Fruit fly (Drosophila melanogaster) whole organism, embryonic: ENCODE measurements around the gene CG8149.
A peak's percentile ranks its signal among the peaks of the same experiment; 100 is the strongest.

ENCODE experiments used
- C15 ChIP-seq: fragments of 200-800 bp; sonication (Bioruptor generic); IDR thresholded peaks from 3 replicates; pipeline ENCODE4 v1.3.6; 2022; ENCODE audit warnings: missing biosample characterization, missing genetic modification characterization
- CG10147 ChIP-seq: fragments of 200-800 bp; sonication (Bioruptor generic); optimal IDR thresholded peaks from 2 replicates; lab custom pipeline; 2019; ENCODE audit warnings: missing biosample characterization, mild to moderate bottlenecking, missing genetic modification characterization, moderate library complexity
- CG10209 ChIP-seq: fragments of 200-800 bp; sonication (Bioruptor generic); optimal IDR thresholded peaks from 3 replicates; lab custom pipeline; 2017; ENCODE audit warnings: missing biosample characterization, mild to moderate bottlenecking, missing genetic modification characterization, missing genetic modification reagents
- CG10431 ChIP-seq: fragments of 200-800 bp; sonication (Bioruptor generic); optimal IDR thresholded peaks from 3 replicates; lab custom pipeline; 2018; ENCODE audit warnings: missing biosample characterization, mild to moderate bottlenecking, missing genetic modification characterization
- CG10959 ChIP-seq: fragments of 200-800 bp; sonication (Bioruptor generic); IDR thresholded peaks from 2 replicates; pipeline ENCODE4 v1.3.6; 2022; ENCODE audit warnings: missing biosample characterization, missing genetic modification characterization
- CG12219 ChIP-seq: fragments of 200-800 bp; sonication (Bioruptor generic); optimal IDR thresholded peaks from 3 replicates; lab custom pipeline; 2018; ENCODE audit warnings: missing biosample characterization, mild to moderate bottlenecking, missing genetic modification characterization
- CG14860 ChIP-seq: fragments of 200-800 bp; sonication (Bioruptor generic); IDR thresholded peaks from 3 replicates; pipeline ENCODE4 v1.3.6; 2022; ENCODE audit warnings: missing biosample characterization, missing genetic modification characterization; ENCODE audit not compliant: partially characterized antibody
- CG1647 ChIP-seq: fragments of 200-800 bp; sonication (Bioruptor generic); optimal IDR thresholded peaks from 3 replicates; lab custom pipeline; 2016; ENCODE audit warnings: missing biosample characterization, missing genetic modification characterization
- CG17385 ChIP-seq: fragments of 200-800 bp; sonication (Bioruptor generic); optimal IDR thresholded peaks from 3 replicates; lab custom pipeline; 2018; ENCODE audit warnings: missing biosample characterization, mild to moderate bottlenecking, missing genetic modification characterization
- CG1832 ChIP-seq: fragments of 200-800 bp; sonication (Bioruptor generic); optimal IDR thresholded peaks from 2 replicates; lab custom pipeline; 2017; ENCODE audit warnings: missing biosample characterization, mild to moderate bottlenecking, missing genetic modification characterization, inconsistent platforms
- CG18764 ChIP-seq: fragments of 200-800 bp; sonication (Bioruptor generic); optimal IDR thresholded peaks from 3 replicates; lab custom pipeline; 2016; ENCODE audit warnings: missing biosample characterization, missing genetic modification characterization
- CG30431 ChIP-seq: fragments of 200-800 bp; sonication (Bioruptor generic); optimal IDR thresholded peaks from 2 replicates; lab custom pipeline; 2017; ENCODE audit warnings: missing biosample characterization, missing genetic modification characterization
- CG3163 ChIP-seq: fragments of 200-800 bp; sonication (Bioruptor generic); optimal IDR thresholded peaks from 3 replicates; lab custom pipeline; 2016; ENCODE audit warnings: missing biosample characterization, missing genetic modification characterization
- CG42726 ChIP-seq: fragments of 200-800 bp; sonication (Bioruptor generic); IDR thresholded peaks from 2 replicates; pipeline ENCODE4 v1.3.6; 2022; ENCODE audit warnings: missing biosample characterization, missing genetic modification characterization; ENCODE audit not compliant: partially characterized antibody
- CG8290 ChIP-seq, 3 experiments: fragments of 200-800 bp; sonication (Bioruptor generic); optimal IDR thresholded peaks; 2 replicates each; lab custom pipeline; 2016 to 2019; ENCODE audit warnings: missing biosample characterization in 3 of 3, missing genetic modification characterization in 3 of 3, mild to moderate bottlenecking in 2 of 3, moderate library complexity in 1 of 3
- CG8359 ChIP-seq: fragments of 200-800 bp; sonication (Bioruptor generic); optimal IDR thresholded peaks from 2 replicates; lab custom pipeline; 2017; ENCODE audit warnings: missing biosample characterization, mild to moderate bottlenecking, missing genetic modification characterization, borderline replicate concordance
- CG8765 ChIP-seq: fragments of 200-800 bp; sonication (Bioruptor generic); IDR thresholded peaks from 2 replicates; pipeline ENCODE4 v1.3.6; 2022; ENCODE audit warnings: missing biosample characterization, missing genetic modification characterization
- CHES-1-like ChIP-seq: fragments of 200-800 bp; sonication (Bioruptor generic); optimal IDR thresholded peaks from 2 replicates; lab custom pipeline; 2016; ENCODE audit warnings: missing biosample characterization, missing genetic modification characterization
- Camta ChIP-seq: fragments of 200-800 bp; sonication (Bioruptor generic); optimal IDR thresholded peaks from 2 replicates; lab custom pipeline; 2016; ENCODE audit warnings: missing biosample characterization, missing genetic modification characterization
- Eip74EF ChIP-seq, 2 experiments: fragments of 200-800 bp in 1 of 2; fragments of >200 bp in 1 of 2; sonication (Bioruptor generic) in 1 of 2; optimal IDR thresholded peaks; 2 replicates each; lab custom pipeline; 2017 to 2019; ENCODE audit warnings: missing biosample characterization in 2 of 2, missing genetic modification characterization in 2 of 2, mild to moderate bottlenecking in 1 of 2, moderate library complexity in 1 of 2
- Fer2 ChIP-seq: fragments of 200-800 bp; sonication (Bioruptor generic); optimal IDR thresholded peaks from 2 replicates; lab custom pipeline; 2018; ENCODE audit warnings: missing biosample characterization, mild to moderate bottlenecking, missing genetic modification characterization, moderate library complexity
- Hr3 ChIP-seq: fragments of 200-800 bp; sonication (Bioruptor generic); optimal IDR thresholded peaks from 3 replicates; lab custom pipeline; 2016; ENCODE audit warnings: missing biosample characterization, missing genetic modification characterization
- NC2α ChIP-seq: fragments of 200-800 bp; sonication (Bioruptor generic); optimal IDR thresholded peaks from 2 replicates; lab custom pipeline; 2016; ENCODE audit warnings: missing biosample characterization, missing genetic modification characterization
- Rfx ChIP-seq: fragments of 200-800 bp; sonication (Bioruptor generic); IDR thresholded peaks from 2 replicates; pipeline ENCODE4 v1.3.6; 2022; ENCODE audit warnings: missing biosample characterization, missing genetic modification characterization
- al ChIP-seq: fragments of 200-800 bp; sonication (Bioruptor generic); IDR thresholded peaks from 2 replicates; pipeline ENCODE4 v1.3.6; 2022; ENCODE audit warnings: missing biosample characterization, missing genetic modification characterization
- cas ChIP-seq: fragments of 200-800 bp; sonication (Bioruptor generic); IDR thresholded peaks from 2 replicates; pipeline ENCODE4 v1.3.6; 2022; ENCODE audit warnings: missing biosample characterization, missing genetic modification characterization
- chm ChIP-seq: fragments of 200-800 bp; sonication (Bioruptor generic); IDR thresholded peaks from 2 replicates; pipeline ENCODE4 v1.3.6; 2022; ENCODE audit warnings: missing biosample characterization, missing genetic modification characterization
- da ChIP-seq: fragments of 200-800 bp; sonication (Bioruptor generic); optimal IDR thresholded peaks from 2 replicates; lab custom pipeline; 2016; ENCODE audit warnings: missing biosample characterization, missing genetic modification characterization
- dan ChIP-seq: fragments of 200-800 bp; sonication (Bioruptor generic); IDR thresholded peaks from 2 replicates; pipeline ENCODE4 v1.3.6; 2022; ENCODE audit warnings: missing biosample characterization, missing genetic modification characterization
- dati ChIP-seq: fragments of 200-800 bp; sonication (Bioruptor generic); IDR thresholded peaks from 2 replicates; pipeline ENCODE4 v1.3.6; 2022; ENCODE audit warnings: missing biosample characterization, missing genetic modification characterization
- disco-r ChIP-seq: fragments of 200-800 bp; sonication (Bioruptor generic); optimal IDR thresholded peaks from 2 replicates; lab custom pipeline; 2016; ENCODE audit warnings: missing biosample characterization, missing genetic modification characterization
- fd64A ChIP-seq: fragments of 200-800 bp; sonication (Bioruptor generic); optimal IDR thresholded peaks from 3 replicates; lab custom pipeline; 2018; ENCODE audit warnings: missing biosample characterization, mild to moderate bottlenecking, missing genetic modification characterization
- gsb-n ChIP-seq: fragments of 200-800 bp; sonication (Bioruptor generic); optimal IDR thresholded peaks from 3 replicates; lab custom pipeline; 2018; ENCODE audit warnings: missing biosample characterization, mild to moderate bottlenecking, missing genetic modification characterization
- h ChIP-seq: fragments of >200 bp; optimal IDR thresholded peaks from 2 replicates; lab custom pipeline; 2017
- hb ChIP-seq: fragments of 200-800 bp; sonication (Bioruptor generic); IDR thresholded peaks from 3 replicates; pipeline ENCODE4 v1.3.6; 2022; ENCODE audit warnings: missing biosample characterization, missing genetic modification characterization; ENCODE audit not compliant: partially characterized antibody
- her ChIP-seq: fragments of 200-800 bp; sonication (Bioruptor generic); optimal IDR thresholded peaks from 2 replicates; lab custom pipeline; 2016; ENCODE audit warnings: missing biosample characterization, missing genetic modification characterization
- lbe ChIP-seq: fragments of 200-800 bp; sonication (Bioruptor generic); optimal IDR thresholded peaks from 2 replicates; lab custom pipeline; 2016; ENCODE audit warnings: missing biosample characterization, mild to moderate bottlenecking, missing genetic modification characterization
- pb ChIP-seq: fragments of 200-800 bp; sonication (Bioruptor generic); optimal IDR thresholded peaks from 3 replicates; lab custom pipeline; 2016; ENCODE audit warnings: missing biosample characterization, missing genetic modification characterization
- phol ChIP-seq: fragments of 200-800 bp; sonication (Bioruptor generic); optimal IDR thresholded peaks from 3 replicates; lab custom pipeline; 2018; ENCODE audit warnings: missing biosample characterization, mild to moderate bottlenecking, missing genetic modification characterization, moderate library complexity
- pita ChIP-seq: fragments of 200-800 bp; sonication (Bioruptor generic); optimal IDR thresholded peaks from 2 replicates; lab custom pipeline; 2017; ENCODE audit warnings: missing biosample characterization, mild to moderate bottlenecking, missing genetic modification characterization
- repo ChIP-seq: fragments of 200-800 bp; sonication (Bioruptor generic); optimal IDR thresholded peaks from 2 replicates; lab custom pipeline; 2016; ENCODE audit warnings: missing biosample characterization, missing genetic modification characterization
- sd ChIP-seq: fragments of 200-800 bp; sonication (Bioruptor generic); optimal IDR thresholded peaks from 3 replicates; lab custom pipeline; 2018; ENCODE audit warnings: missing biosample characterization, mild to moderate bottlenecking, missing genetic modification characterization, moderate library complexity
- sens ChIP-seq: fragments of 200-800 bp; sonication (Bioruptor generic); peaks from one replicate; lab custom pipeline; 2016; ENCODE audit warnings: missing biosample characterization, missing genetic modification characterization
- shn ChIP-seq: fragments of 200-800 bp; sonication (Bioruptor generic); optimal IDR thresholded peaks from 3 replicates; lab custom pipeline; 2016; ENCODE audit warnings: missing biosample characterization, missing genetic modification characterization
- slbo ChIP-seq: fragments of 200-800 bp; sonication (Bioruptor generic); IDR thresholded peaks from 2 replicates; pipeline ENCODE4 v1.3.6; 2022; ENCODE audit warnings: missing biosample characterization, missing genetic modification characterization
- slou ChIP-seq: fragments of 200-800 bp; sonication (Bioruptor generic); optimal IDR thresholded peaks from 3 replicates; lab custom pipeline; 2016; ENCODE audit warnings: missing biosample characterization, missing genetic modification characterization
- sna ChIP-seq: fragments of 200-800 bp; sonication (Bioruptor generic); IDR thresholded peaks from 2 replicates; pipeline ENCODE4 v1.3.6; 2022; ENCODE audit warnings: missing biosample characterization, missing genetic modification characterization; ENCODE audit not compliant: partially characterized antibody
- sob ChIP-seq: fragments of 200-800 bp; sonication (Bioruptor generic); IDR thresholded peaks from 2 replicates; pipeline ENCODE4 v1.3.6; 2022; ENCODE audit warnings: missing biosample characterization, missing genetic modification characterization
- sug ChIP-seq: fragments of 200-800 bp; optimal IDR thresholded peaks from 2 replicates; lab custom pipeline; 2019; ENCODE audit warnings: missing biosample characterization, mild to moderate bottlenecking, missing genetic modification characterization, moderate library complexity
- tap ChIP-seq: fragments of 200-800 bp; optimal IDR thresholded peaks from 3 replicates; lab custom pipeline; 2019; ENCODE audit warnings: missing biosample characterization, mild to moderate bottlenecking, missing genetic modification characterization, moderate library complexity
- vvl ChIP-seq: fragments of 200-800 bp; sonication (Bioruptor generic); IDR thresholded peaks from 2 replicates; pipeline ENCODE4 v1.3.6; 2022; ENCODE audit warnings: missing biosample characterization, missing genetic modification characterization

Gene CG8149

dm6 chr3R:9515860-9516344, 11.4 kb downstream of the CG8149 start, which contains the start of the genes mRpL47, CG8176 and Kdm3 (continued):
- TF ChIP-seq NC2α (GFP tag; lab: Kevin White, UChicago) (peak; percentile 32), CG14860 (no peak), vvl (GFP tag; lab: Robert Waterston, UW) (no peak), pb (peak; percentile 33), CG10959 (GFP tag; lab: Robert Waterston, UW) (no peak), Fer2 (peak; percentile 10), dan (GFP tag; lab: Robert Waterston, UW) (no peak), h (lab: Kevin White, UChicago) (no peak), CG17385 (peak; percentile 13), CG42726 (GFP tag; lab: Robert Waterston, UW) (no peak), fd64A (GFP tag; lab: Kevin White, UChicago) (no peak), Hr3 (GFP tag; lab: Kevin White, UChicago) (peak; percentile 48), CG8765 (GFP tag; lab: Robert Waterston, UW) (no peak), hb (GFP tag; lab: Robert Waterston, UW) (no peak), Eip74EF (GFP tag; optimal IDR thresholded peaks at IDR 0.05; lab: Kevin White, UChicago) (no peak), C15 (no peak), dati (no peak), cas (no peak), al (GFP tag; lab: Robert Waterston, UW) (no peak), disco-r (GFP tag; lab: Kevin White, UChicago) (peak; percentile 15), shn (GFP tag; lab: Kevin White, UChicago) (peak; percentile 79), CG18764 (GFP tag; lab: Kevin White, UChicago) (peak; percentile 55), Camta (GFP tag; lab: Kevin White, UChicago) (peak; percentile 23), CG10147 (GFP tag; lab: Kevin White, UChicago) (peak; percentile 47), CG30431 (peak; percentile 19), CG10209 (peak; percentile 15), CG8290 (GFP tag; optimal IDR thresholded peaks at IDR 0.05; lab: Kevin White, UChicago) (no peak), CG8290 (tag; optimal IDR thresholded peaks at IDR 0.05; lab: Kevin White, UChicago) (peak in 1 of 2 experiments; percentile 95), sna (no peak), CG10431 (GFP tag; lab: Kevin White, UChicago) (no peak), CG3163 (peak; percentile 61), repo (GFP tag; lab: Kevin White, UChicago) (peak; percentile 80), tap (tag; lab: Kevin White, UChicago) (peak; percentile 24), da (GFP tag; lab: Kevin White, UChicago) (peak; percentile 16), sob (GFP tag; lab: Robert Waterston, UW) (no peak), CHES-1-like (GFP tag; lab: Kevin White, UChicago) (peak; percentile 91), slou (GFP tag; lab: Kevin White, UChicago) (peak; percentile 79), CG12219 (GFP tag; lab: Kevin White, UChicago) (no peak), sd (tag; lab: Kevin White, UChicago) (peak; percentile 87), her (GFP tag; lab: Kevin White, UChicago) (peak; percentile 63), sug (peak; percentile 74), phol (tag; lab: Kevin White, UChicago) (peak; percentile 87), gsb-n (tag; lab: Kevin White, UChicago) (peak; percentile 73), lbe (GFP tag; lab: Kevin White, UChicago) (no peak), slbo (no peak), CG1647 (GFP tag; lab: Kevin White, UChicago) (peak; percentile 86), CG8359 (GFP tag; lab: Kevin White, UChicago) (no peak), pita (GFP tag; lab: Kevin White, UChicago) (peak; percentile 93), chm (no peak), Rfx (GFP tag; lab: Robert Waterston, UW) (no peak), sens (GFP tag; lab: Kevin White, UChicago) (peak; percentile 93), CG1832 (GFP tag; lab: Kevin White, UChicago) (no peak)
